Worm (Caenorhabditis elegans) whole organism, L3 larva: ENCODE measurements around the gene F44E7.4.

Experiments used
- ama-1 ChIP-seq: fragments of 150-350 bp; optimal IDR thresholded peaks from 2 replicates; lab custom pipeline; 2018
- ceh-16 ChIP-seq: sonication (generic microtip); optimal IDR thresholded peaks from 2 replicates; lab custom pipeline; 2017; ENCODE audit warnings: missing biosample characterization, missing genetic modification characterization
- ceh-82 ChIP-seq: fragments of 150-350 bp; optimal IDR thresholded peaks from 2 replicates; lab custom pipeline; 2014; ENCODE audit warnings: missing biosample characterization, missing genetic modification characterization
- ceh-9 ChIP-seq: sonication (generic microtip); optimal IDR thresholded peaks from 2 replicates; lab custom pipeline; 2018; ENCODE audit warnings: missing biosample characterization, missing genetic modification characterization
- elt-1 ChIP-seq: fragments of 150-350 bp; optimal IDR thresholded peaks from 2 replicates; lab custom pipeline; 2014; ENCODE audit warnings: missing biosample characterization, missing genetic modification characterization
- elt-2 ChIP-seq: sonication (generic microtip); optimal IDR thresholded peaks from 2 replicates; lab custom pipeline; 2016; ENCODE audit warnings: missing genetic modification reagents, mild to moderate bottlenecking, missing genetic modification characterization, missing compliant biosample characterization
- nfya-1 ChIP-seq: sonication (generic microtip); optimal IDR thresholded peaks from 2 replicates; lab custom pipeline; 2017; ENCODE audit warnings: missing genetic modification characterization, mild to moderate bottlenecking, missing compliant biosample characterization, antibody characterized with exemption, moderate library complexity; ENCODE audit not compliant: insufficient read depth
- nhr-12 ChIP-seq: fragments of 150-350 bp; optimal IDR thresholded peaks from 2 replicates; lab custom pipeline; 2014; ENCODE audit warnings: missing biosample characterization, missing genetic modification characterization
- nhr-25 ChIP-seq: sonication (generic microtip); optimal IDR thresholded peaks from 2 replicates; lab custom pipeline; 2017; ENCODE audit warnings: missing biosample characterization, missing genetic modification characterization
- nhr-28 ChIP-seq: fragments of 150-350 bp; optimal IDR thresholded peaks from 2 replicates; lab custom pipeline; 2014; ENCODE audit warnings: missing biosample characterization, missing genetic modification characterization
- pqm-1 ChIP-seq: fragments of 150-350 bp; optimal IDR thresholded peaks from 2 replicates; lab custom pipeline; 2017; ENCODE audit warnings: missing biosample characterization, missing genetic modification characterization, inconsistent platforms
- ztf-11 ChIP-seq: fragments of 150-350 bp; optimal IDR thresholded peaks from 2 replicates; lab custom pipeline; 2014; ENCODE audit warnings: missing biosample characterization, missing genetic modification characterization

ce11 chrV:5753432-5753831 lies 23.3 kb downstream of the F44E7.4 start, which contains the start of gene pgph-1:
- TF ChIP-seq ama-1 (lab: Kevin White, UChicago), result no peak
- TF ChIP-seq nhr-28 (tag; lab: Kevin White, UChicago), result no peak
- TF ChIP-seq elt-1 (tag; lab: Kevin White, UChicago), result no peak
- no peak for TF ChIP-seq elt-2 (tag; lab: Kevin White, UChicago)
- no peak for TF ChIP-seq pqm-1
- TF ChIP-seq ceh-82 (tag; lab: Kevin White, UChicago), result no peak
- no peak for TF ChIP-seq nfya-1
- TF ChIP-seq ceh-16 (tag; lab: Kevin White, UChicago), result no peak
- TF ChIP-seq ceh-9 (tag; lab: Kevin White, UChicago), result no peak
- TF ChIP-seq nhr-25 (tag; lab: Kevin White, UChicago), result no peak
- no peak for TF ChIP-seq nhr-12
- no peak for TF ChIP-seq ztf-11 (tag; lab: Kevin White, UChicago)
